Fruit fly (Drosophila melanogaster) whole organism, embryonic: ENCODE measurements around the gene crm.

Experiments
- Bdp1 ChIP-seq: fragments of 200-800 bp; sonication (Bioruptor generic); optimal IDR thresholded peaks from 3 replicates; lab custom pipeline; 2016; ENCODE audit warnings: missing biosample characterization, missing genetic modification characterization
- CG10543 ChIP-seq: fragments of 200-800 bp; sonication (Bioruptor generic); optimal IDR thresholded peaks from 3 replicates; lab custom pipeline; 2017; ENCODE audit warnings: missing biosample characterization, mild to moderate bottlenecking, missing genetic modification characterization, moderate library complexity
- CG13424 ChIP-seq: fragments of 200-800 bp; sonication (Bioruptor generic); optimal IDR thresholded peaks from 2 replicates; lab custom pipeline; 2019; ENCODE audit warnings: missing biosample characterization, mild to moderate bottlenecking, missing genetic modification characterization, moderate library complexity
- CG13624 ChIP-seq: fragments of 200-800 bp; sonication (Bioruptor generic); optimal IDR thresholded peaks from 2 replicates; lab custom pipeline; 2016; ENCODE audit warnings: missing biosample characterization, missing genetic modification characterization
- CG13894 ChIP-seq: fragments of 200-800 bp; sonication (Bioruptor generic); optimal IDR thresholded peaks from 3 replicates; lab custom pipeline; 2018; ENCODE audit warnings: missing biosample characterization, mild to moderate bottlenecking, missing genetic modification characterization, moderate library complexity
- CG17361 ChIP-seq: fragments of 200-800 bp; sonication (Bioruptor generic); IDR thresholded peaks from 3 replicates; pipeline ENCODE4 v1.3.6; 2022; ENCODE audit warnings: missing biosample characterization, missing genetic modification characterization
- CG17612 ChIP-seq: fragments of 200-800 bp; sonication (Bioruptor generic); IDR thresholded peaks from 2 replicates; pipeline ENCODE4 v1.3.6; 2022; ENCODE audit warnings: missing biosample characterization, missing genetic modification characterization
- CG18599 ChIP-seq: fragments of 200-800 bp; sonication (Bioruptor generic); optimal IDR thresholded peaks from 3 replicates; lab custom pipeline; 2017; ENCODE audit warnings: missing biosample characterization, missing genetic modification characterization, mild to moderate bottlenecking, moderate library complexity, missing genetic modification reagents
- CG3281 ChIP-seq: fragments of 200-800 bp; sonication (Bioruptor generic); optimal IDR thresholded peaks from 3 replicates; lab custom pipeline; 2017; ENCODE audit warnings: missing biosample characterization, mild to moderate bottlenecking, missing genetic modification characterization
- CG34376 ChIP-seq: fragments of 200-800 bp; sonication (Bioruptor generic); optimal IDR thresholded peaks from 2 replicates; lab custom pipeline; 2018; ENCODE audit warnings: missing biosample characterization, mild to moderate bottlenecking, missing genetic modification characterization
- CG4282 ChIP-seq: fragments of 200-800 bp; sonication (Bioruptor generic); optimal IDR thresholded peaks from 2 replicates; lab custom pipeline; 2016; ENCODE audit warnings: missing biosample characterization, missing genetic modification characterization
- CG5953 ChIP-seq: fragments of 200-800 bp; sonication (Bioruptor generic); IDR thresholded peaks from 2 replicates; pipeline ENCODE4 v1.3.6; 2022; ENCODE audit warnings: missing biosample characterization, missing genetic modification characterization
- CG7786 ChIP-seq: fragments of 200-800 bp; sonication (Bioruptor generic); optimal IDR thresholded peaks from 2 replicates; lab custom pipeline; 2016; ENCODE audit warnings: missing biosample characterization, missing genetic modification characterization
- CG7839 ChIP-seq: fragments of 200-800 bp; sonication (Bioruptor generic); optimal IDR thresholded peaks from 3 replicates; lab custom pipeline; 2018; ENCODE audit warnings: missing biosample characterization, mild to moderate bottlenecking, missing genetic modification characterization, moderate library complexity
- CG7963 ChIP-seq: fragments of 200-800 bp; sonication (Bioruptor generic); IDR thresholded peaks from 3 replicates; pipeline ENCODE4 v1.3.6; 2022; ENCODE audit warnings: missing biosample characterization, missing genetic modification characterization; ENCODE audit not compliant: partially characterized antibody
- CG8290 ChIP-seq, 3 experiments: fragments of 200-800 bp; sonication (Bioruptor generic); optimal IDR thresholded peaks; 2 replicates each; lab custom pipeline; 2016 to 2019; ENCODE audit warnings: missing biosample characterization in 3 of 3, missing genetic modification characterization in 3 of 3, mild to moderate bottlenecking in 2 of 3, moderate library complexity in 1 of 3
- CG9727 ChIP-seq: fragments of 200-800 bp; sonication (Bioruptor generic); optimal IDR thresholded peaks from 3 replicates; lab custom pipeline; 2017; ENCODE audit warnings: missing biosample characterization, mild to moderate bottlenecking, missing genetic modification characterization
- Med ChIP-seq: fragments of 200-800 bp; sonication (Bioruptor generic); peaks from one replicate; lab custom pipeline; 2016; ENCODE audit warnings: missing biosample characterization, missing genetic modification characterization, mild to moderate bottlenecking, inconsistent platforms, moderate library complexity
- Meics ChIP-seq: fragments of 200-800 bp; sonication (Bioruptor generic); optimal IDR thresholded peaks from 2 replicates; lab custom pipeline; 2017; ENCODE audit warnings: missing biosample characterization, mild to moderate bottlenecking, missing genetic modification characterization
- Myb ChIP-seq: fragments of 200-800 bp; sonication (Bioruptor generic); optimal IDR thresholded peaks from 2 replicates; lab custom pipeline; 2016; ENCODE audit warnings: missing biosample characterization, missing genetic modification characterization
- NfI ChIP-seq: fragments of 200-800 bp; sonication (Bioruptor generic); optimal IDR thresholded peaks from 3 replicates; lab custom pipeline; 2018; ENCODE audit warnings: missing biosample characterization, mild to moderate bottlenecking, missing genetic modification characterization, moderate library complexity
- Pdp1 ChIP-seq, 2 experiments: fragments of 200-800 bp; sonication (Bioruptor generic); optimal IDR thresholded peaks; 3 replicates each; lab custom pipeline; 2016; ENCODE audit warnings: missing biosample characterization in 2 of 2, missing genetic modification characterization in 2 of 2, mild to moderate bottlenecking in 1 of 2, moderate library complexity in 1 of 2
- Sox100B ChIP-seq: fragments of 200-800 bp; sonication (Bioruptor generic); optimal IDR thresholded peaks from 3 replicates; lab custom pipeline; 2018; ENCODE audit warnings: missing biosample characterization, mild to moderate bottlenecking, missing genetic modification characterization
- ash1 ChIP-seq: fragments of 200-800 bp; sonication (Bioruptor generic); optimal IDR thresholded peaks from 2 replicates; lab custom pipeline; 2018; ENCODE audit warnings: missing biosample characterization, mild to moderate bottlenecking, missing genetic modification characterization
- bcd ChIP-seq: fragments of 200-800 bp; sonication (Bioruptor generic); optimal IDR thresholded peaks from 2 replicates; lab custom pipeline; 2017; ENCODE audit warnings: missing biosample characterization, mild to moderate bottlenecking, missing genetic modification characterization
- ci ChIP-seq: fragments of 200-800 bp; sonication (Bioruptor generic); IDR thresholded peaks from 3 replicates; pipeline ENCODE4 v1.3.6; 2022; ENCODE audit warnings: missing biosample characterization, missing genetic modification characterization
- cwo ChIP-seq: fragments of 200-800 bp; sonication (Bioruptor generic); optimal IDR thresholded peaks from 3 replicates; lab custom pipeline; 2017; ENCODE audit warnings: missing biosample characterization, missing genetic modification characterization, mild to moderate bottlenecking, moderate library complexity, missing genetic modification reagents
- dan ChIP-seq: fragments of 200-800 bp; sonication (Bioruptor generic); IDR thresholded peaks from 2 replicates; pipeline ENCODE4 v1.3.6; 2022; ENCODE audit warnings: missing biosample characterization, missing genetic modification characterization
- dmrt99B ChIP-seq: fragments of 200-800 bp; sonication (Bioruptor generic); optimal IDR thresholded peaks from 2 replicates; lab custom pipeline; 2018; ENCODE audit warnings: missing biosample characterization, mild to moderate bottlenecking, missing genetic modification characterization, moderate library complexity
- fd64A ChIP-seq: fragments of 200-800 bp; sonication (Bioruptor generic); optimal IDR thresholded peaks from 3 replicates; lab custom pipeline; 2018; ENCODE audit warnings: missing biosample characterization, mild to moderate bottlenecking, missing genetic modification characterization
- fru ChIP-seq: fragments of >200 bp; optimal IDR thresholded peaks from 2 replicates; lab custom pipeline; 2017
- grau ChIP-seq: fragments of 200-800 bp; optimal IDR thresholded peaks from 3 replicates; lab custom pipeline; 2019; ENCODE audit warnings: missing biosample characterization, mild to moderate bottlenecking, missing genetic modification characterization, moderate library complexity
- ham ChIP-seq: fragments of 200-800 bp; sonication (Bioruptor generic); IDR thresholded peaks from 2 replicates; pipeline ENCODE4 v1.3.6; 2022; ENCODE audit warnings: missing biosample characterization, missing genetic modification characterization
- hb ChIP-seq: fragments of 200-800 bp; sonication (Bioruptor generic); IDR thresholded peaks from 3 replicates; pipeline ENCODE4 v1.3.6; 2022; ENCODE audit warnings: missing biosample characterization, missing genetic modification characterization; ENCODE audit not compliant: partially characterized antibody
- lab ChIP-seq: fragments of 200-800 bp; sonication (Bioruptor generic); optimal IDR thresholded peaks from 3 replicates; lab custom pipeline; 2017; ENCODE audit warnings: missing biosample characterization, missing genetic modification characterization, mild to moderate bottlenecking, moderate library complexity, missing genetic modification reagents
- pzg ChIP-seq: fragments of 200-800 bp; sonication (Bioruptor generic); optimal IDR thresholded peaks from 3 replicates; lab custom pipeline; 2018; ENCODE audit warnings: missing biosample characterization, mild to moderate bottlenecking, missing genetic modification characterization, moderate library complexity
- rib ChIP-seq: fragments of 200-800 bp; sonication (Bioruptor generic); IDR thresholded peaks from 2 replicates; pipeline ENCODE4 v1.3.6; 2022; ENCODE audit warnings: missing biosample characterization, missing genetic modification characterization
- row ChIP-seq: fragments of 200-800 bp; sonication (Bioruptor generic); IDR thresholded peaks from 3 replicates; pipeline ENCODE4 v1.3.6; 2022; ENCODE audit warnings: missing biosample characterization, missing genetic modification characterization
- sens ChIP-seq: fragments of 200-800 bp; sonication (Bioruptor generic); peaks from one replicate; lab custom pipeline; 2016; ENCODE audit warnings: missing biosample characterization, missing genetic modification characterization
- shn ChIP-seq: fragments of 200-800 bp; sonication (Bioruptor generic); optimal IDR thresholded peaks from 3 replicates; lab custom pipeline; 2016; ENCODE audit warnings: missing biosample characterization, missing genetic modification characterization
- sna ChIP-seq: fragments of 200-800 bp; sonication (Bioruptor generic); IDR thresholded peaks from 2 replicates; pipeline ENCODE4 v1.3.6; 2022; ENCODE audit warnings: missing biosample characterization, missing genetic modification characterization; ENCODE audit not compliant: partially characterized antibody
- ssp ChIP-seq: fragments of 200-800 bp; sonication (Bioruptor generic); IDR thresholded peaks from 2 replicates; pipeline ENCODE4 v1.3.6; 2022; ENCODE audit warnings: missing biosample characterization, missing genetic modification characterization
- stc ChIP-seq: fragments of 200-800 bp; sonication (Bioruptor generic); IDR thresholded peaks from 2 replicates; pipeline ENCODE4 v1.3.6; 2022; ENCODE audit warnings: missing biosample characterization, missing genetic modification characterization
- sug ChIP-seq: fragments of 200-800 bp; optimal IDR thresholded peaks from 2 replicates; lab custom pipeline; 2019; ENCODE audit warnings: missing biosample characterization, mild to moderate bottlenecking, missing genetic modification characterization, moderate library complexity
- vnd ChIP-seq: fragments of 200-800 bp; sonication (Bioruptor generic); IDR thresholded peaks from 3 replicates; pipeline ENCODE4 v1.3.6; 2022; ENCODE audit warnings: missing biosample characterization, missing genetic modification characterization; ENCODE audit not compliant: partially characterized antibody

crm gene

dm6 chrX:2686930-2687329 lies 51.6 kb downstream of the crm start:
- TF ChIP-seq Pdp1 (GFP tag; optimal IDR thresholded peaks at IDR 0.05; lab: Kevin White, UChicago) (peak in 1 of 2 experiments; percentile 61), bcd (GFP tag; lab: Kevin White, UChicago) (no peak), rib (no peak), CG8290 (GFP tag; optimal IDR thresholded peaks at IDR 0.05; lab: Kevin White, UChicago) (no peak), CG8290 (tag; optimal IDR thresholded peaks at IDR 0.05; lab: Kevin White, UChicago) (no peak), fru (lab: Kevin White, UChicago) (no peak), NfI (GFP tag; lab: Kevin White, UChicago) (no peak), pzg (no peak), sug (tag; lab: Kevin White, UChicago) (no peak), CG17361 (no peak)

dm6 chrX:2685580-2685979 lies 53.0 kb downstream of the crm start, which contains the start of gene per:
Gene per (plus strand): TSS chrX:2685580.
- TF ChIP-seq vnd (no peak), CG5953 (GFP tag; lab: Robert Waterston, UW) (no peak), CG17612 (GFP tag; lab: Robert Waterston, UW) (no peak), ci (GFP tag; lab: Robert Waterston, UW) (no peak), CG9727 (GFP tag; lab: Kevin White, UChicago) (no peak), CG13624 (GFP tag; lab: Kevin White, UChicago) (no peak), Sox100B (GFP tag; lab: Kevin White, UChicago) (no peak), shn (GFP tag; lab: Kevin White, UChicago) (no peak), fd64A (GFP tag; lab: Kevin White, UChicago) (no peak), Bdp1 (GFP tag; lab: Kevin White, UChicago) (no peak), CG7963 (GFP tag; lab: Robert Waterston, UW) (no peak), hb (GFP tag; lab: Robert Waterston, UW) (no peak), CG7786 (GFP tag; lab: Kevin White, UChicago) (no peak), ssp (GFP tag; lab: Robert Waterston, UW) (no peak)
- TF ChIP-seq, all 482 proteins: peak for 0

- TF ChIP-seq sens (GFP tag; lab: Kevin White, UChicago) (peak; percentile 52), CG34376 (GFP tag; lab: Kevin White, UChicago) (peak; percentile 16), lab (GFP tag; lab: Kevin White, UChicago) (peak; percentile 25), ash1 (no peak), Meics (peak; percentile 6), CG3281 (GFP tag; lab: Kevin White, UChicago) (peak; percentile 1), CG18599 (GFP tag; lab: Kevin White, UChicago) (peak; percentile 61), CG13894 (tag; lab: Kevin White, UChicago) (peak; percentile 9), ham (GFP tag; lab: Robert Waterston, UW) (no peak), Sox100B (GFP tag; lab: Kevin White, UChicago) (no peak), CG13424 (tag; lab: Kevin White, UChicago) (peak; percentile 19), row (GFP tag; lab: Robert Waterston, UW) (peak; percentile 65), dmrt99B (tag; lab: Kevin White, UChicago) (peak; percentile 19), sna (no peak), grau (tag; lab: Kevin White, UChicago) (peak; percentile 6), Med (GFP tag; lab: Kevin White, UChicago) (peak; percentile 69), CG7839 (tag; lab: Kevin White, UChicago) (peak; percentile 4), cwo (peak; percentile 69), Myb (GFP tag; lab: Kevin White, UChicago) (no peak), CG10543 (GFP tag; lab: Kevin White, UChicago) (peak; percentile 8), stc (no peak), CG4282 (no peak), dan (no peak)
These were observed 53.6 kb downstream of the crm start for dm6 chrX:2685022-2685421.
